Worm (Caenorhabditis elegans) whole organism, L1 larva: ENCODE data around the gene F31A3.3.

Experiments
- ceh-82 ChIP-seq, 3 experiments: fragments of 150-350 bp in 1 of 3; sonication (generic microtip) in 2 of 3; optimal IDR thresholded peaks; 2 replicates each; lab custom pipeline; 2014 to 2017; ENCODE audit warnings: missing biosample characterization in 3 of 3, missing genetic modification characterization in 3 of 3
- nhr-20 ChIP-seq: sonication (generic microtip); optimal IDR thresholded peaks from 2 replicates; lab custom pipeline; 2016; ENCODE audit warnings: mild to moderate bottlenecking, missing genetic modification characterization, missing compliant biosample characterization
- skn-1 ChIP-seq: fragments of 150-350 bp; optimal IDR thresholded peaks from 2 replicates; lab custom pipeline; 2014; ENCODE audit warnings: missing biosample characterization, missing genetic modification characterization

DNA sequence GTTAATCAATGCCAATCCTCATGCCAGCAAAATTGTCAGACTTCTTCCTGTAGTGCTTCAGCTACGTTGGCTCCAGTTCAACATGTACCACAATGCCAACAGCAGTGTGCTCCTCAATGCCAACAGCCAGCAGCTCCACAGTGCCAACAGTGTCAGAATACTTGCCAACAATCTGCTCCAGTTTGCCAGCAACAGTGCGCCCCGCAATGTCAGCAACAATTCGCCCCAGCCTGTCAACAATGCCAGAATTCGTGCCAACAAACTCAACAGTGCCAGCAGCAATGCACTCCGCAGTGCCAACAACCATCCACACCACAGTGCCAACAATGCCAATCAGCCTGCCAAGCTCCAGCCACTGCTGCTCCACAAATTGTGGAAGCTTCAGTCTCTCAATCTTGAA lies 19.9 kb upstream of the F31A3.3 start:
- no peak for TF ChIP-seq skn-1 (tag; lab: Kevin White, UChicago)
- TF ChIP-seq ceh-82 (tag; optimal IDR thresholded peaks at IDR 0.05; lab: Kevin White, UChicago): no peak
- no peak for TF ChIP-seq nhr-20 (tag; lab: Kevin White, UChicago)
